Fruit fly (Drosophila melanogaster): Measurements from ENCODE around the gene RfC38.

Gene RfC38

dm6 chr2L:11113011-11113528 lies 17.4 kb downstream of the RfC38 start, which contains the start of gene Idua (continued):
- TF ChIP-seq Lhr (GFP tag; optimal IDR thresholded peaks at IDR 0.05), result no peak
- peak; percentile 28 for TF ChIP-seq schlank (tag; optimal IDR thresholded peaks at IDR 0.05)
- peak; percentile 83 for TF ChIP-seq CG12659 (GFP tag; optimal IDR thresholded peaks at IDR 0.05)
- 0 out of 2 replicates have a peak, but pooled peaks have one; percentile 7 for TF ChIP-seq Gsc (GFP tag; IDR thresholded peaks at IDR 0.05)
- TF ChIP-seq CG6765 (GFP tag; optimal IDR thresholded peaks at IDR 0.05), result peak; percentile 72

- TF ChIP-seq CG13287 (GFP tag; IDR thresholded peaks at IDR 0.05; ENCODE audit: partially characterized antibody), result peak; percentile 81
- TF ChIP-seq CG14860 (GFP tag; IDR thresholded peaks at IDR 0.05; ENCODE audit: partially characterized antibody), result 0 out of 3 replicates have a peak, but pooled peaks have one; percentile 43
- TF ChIP-seq gcm2 (GFP tag; optimal IDR thresholded peaks at IDR 0.05), result peak; percentile 95
- peak; percentile 94 for TF ChIP-seq D19A (tag; optimal IDR thresholded peaks at IDR 0.05)
- peak; percentile 96 for TF ChIP-seq lbe (GFP tag; optimal IDR thresholded peaks at IDR 0.05)
- TF ChIP-seq so (GFP tag; IDR thresholded peaks at IDR 0.05), result peak; percentile 99
- peak; percentile 97 for TF ChIP-seq Oaz (GFP tag; IDR thresholded peaks at IDR 0.05)
- peak; percentile 86 for TF ChIP-seq Hey (tag; optimal IDR thresholded peaks at IDR 0.05)
- peak; percentile 99 for TF ChIP-seq ind (GFP tag; optimal IDR thresholded peaks at IDR 0.05)
- peak; percentile 99 for TF ChIP-seq esg (GFP tag; conservative IDR thresholded peaks at IDR 0.05)
- peak; percentile 97 for TF ChIP-seq CG6813 (GFP tag; optimal IDR thresholded peaks at IDR 0.05)
- TF ChIP-seq nerfin-1 (tag; optimal IDR thresholded peaks at IDR 0.05), result peak; percentile 97
- TF ChIP-seq CG10654 (GFP tag; optimal IDR thresholded peaks at IDR 0.05), result peak; percentile 99
- peak; percentile 98 for TF ChIP-seq Usf (GFP tag; optimal IDR thresholded peaks at IDR 0.05)
- peak; percentile 96 for TF ChIP-seq CG7357 (GFP tag; IDR thresholded peaks at IDR 0.05)
- peak; percentile 90 for TF ChIP-seq pb (GFP tag; optimal IDR thresholded peaks at IDR 0.05)
- peak; percentile 98 for TF ChIP-seq CG5245 (GFP tag; optimal IDR thresholded peaks at IDR 0.05)
- TF ChIP-seq abd-A (tag; optimal IDR thresholded peaks at IDR 0.05), result no peak
- peak; percentile 98 for TF ChIP-seq HHEX (GFP tag; optimal IDR thresholded peaks at IDR 0.05)
- peak; percentile 99 for TF ChIP-seq row (GFP tag; IDR thresholded peaks at IDR 0.05)
- TF ChIP-seq CG14965 (GFP tag; optimal IDR thresholded peaks at IDR 0.05; ENCODE audit: borderline replicate concordance), result peak; percentile 75
- peak; percentile 100 for TF ChIP-seq CG6689 (GFP tag; IDR thresholded peaks at IDR 0.05)
- TF ChIP-seq gt (GFP tag; IDR thresholded peaks at IDR 0.05), result peak; percentile 98
- TF ChIP-seq CG2199 (GFP tag; IDR thresholded peaks at IDR 0.05), result peak; percentile 99
- TF ChIP-seq pzg (GFP tag; optimal IDR thresholded peaks at IDR 0.05), result peak; percentile 89
- peak; percentile 93 for TF ChIP-seq fd102C (GFP tag; optimal IDR thresholded peaks at IDR 0.05)
- TF ChIP-seq Awh (GFP tag; IDR thresholded peaks at IDR 0.05), result peak; percentile 99
- TF ChIP-seq Spps (tag; optimal IDR thresholded peaks at IDR 0.05), result peak; percentile 98
- TF ChIP-seq CG7556 (GFP tag; optimal IDR thresholded peaks at IDR 0.05), result peak; percentile 97
- peak; percentile 96 for TF ChIP-seq CG12219 (GFP tag; optimal IDR thresholded peaks at IDR 0.05)
- TF ChIP-seq CG14014 (GFP tag; IDR thresholded peaks at IDR 0.05), result peak; percentile 98
- peak; percentile 98 for TF ChIP-seq kay (GFP tag; optimal IDR thresholded peaks at IDR 0.05)
- peak; percentile 98 for TF ChIP-seq ttk (GFP tag; IDR thresholded peaks at IDR 0.05)
- TF ChIP-seq CG4707 (GFP tag; optimal IDR thresholded peaks at IDR 0.05), result peak; percentile 90
- peak; percentile 96 for TF ChIP-seq dimm (GFP tag; IDR thresholded peaks at IDR 0.05)
- TF ChIP-seq corto (GFP tag; optimal IDR thresholded peaks at IDR 0.05), result peak; percentile 90
- peak; percentile 99 for TF ChIP-seq slou (GFP tag; optimal IDR thresholded peaks at IDR 0.05)
- peak; percentile 99 for TF ChIP-seq az2 (GFP tag; optimal IDR thresholded peaks at IDR 0.05)
- TF ChIP-seq CG11696 (GFP tag; IDR thresholded peaks at IDR 0.05), result peak; percentile 94
- peak; percentile 97 for TF ChIP-seq CG9609 (GFP tag; optimal IDR thresholded peaks at IDR 0.05)
- TF ChIP-seq CG18599 (GFP tag; optimal IDR thresholded peaks at IDR 0.05), result peak; percentile 98
- TF ChIP-seq CG10274 (GFP tag; optimal IDR thresholded peaks at IDR 0.05), result peak; percentile 92
- TF ChIP-seq otp (GFP tag; IDR thresholded peaks at IDR 0.05), result peak; percentile 98
- TF ChIP-seq CG8388 (GFP tag; optimal IDR thresholded peaks at IDR 0.05), result peak; percentile 98
These were observed 23.9 kb downstream of the RfC38 start, which contains the start of gene Reps for dm6 chr2L:11106562-11106962. Gene Reps (minus strand): TSS chr2L:11106645.
